Worm (Caenorhabditis elegans): Measurements from ENCODE around the gene F41B4.2.
A peak's percentile ranks its signal among the peaks of the same experiment; 100 is the strongest.

The F41B4.2 gene

ce11 chrX:6808640-6809039 is 26.4 kb downstream of the F41B4.2 start:
- TF ChIP-seq ztf-11 (tag; optimal IDR thresholded peaks at IDR 0.05), result no peak
- no peak for TF ChIP-seq mls-2 (tag; optimal IDR thresholded peaks at IDR 0.05)
- no peak for TF ChIP-seq nhr-28 (tag; optimal IDR thresholded peaks at IDR 0.05)
- TF ChIP-seq unc-62 (GFP tag; optimal IDR thresholded peaks at IDR 0.05), result no peak
- TF ChIP-seq ham-2 (GFP tag; optimal IDR thresholded peaks at IDR 0.05), result peak; percentile 25
- no peak for TF ChIP-seq cnd-1 (tag; optimal IDR thresholded peaks at IDR 0.05)
- no peak for TF ChIP-seq nhr-2 (tag; optimal IDR thresholded peaks at IDR 0.05)

ce11 chrX:6808239-6808638 is 26.8 kb downstream of the F41B4.2 start:
- TF ChIP-seq nhr-237 (tag; optimal IDR thresholded peaks at IDR 0.05) (no peak), unc-120 (tag; optimal IDR thresholded peaks at IDR 0.05; ENCODE audit: poor library complexity, severe bottlenecking) (peak; percentile 26), mep-1 (tag; optimal IDR thresholded peaks at IDR 0.05) (no peak), mab-5 (tag; optimal IDR thresholded peaks at IDR 0.05) (no peak), nhr-2 (tag; optimal IDR thresholded peaks at IDR 0.05) (no peak), tbx-8 (GFP tag; optimal IDR thresholded peaks at IDR 0.05) (no peak), zip-8 (tag; optimal IDR thresholded peaks at IDR 0.05) (no peak), sem-2 (GFP tag; optimal IDR thresholded peaks at IDR 0.05) (no peak), drap-1 (GFP tag; optimal IDR thresholded peaks at IDR 0.05) (no peak), ceh-83 (GFP tag; optimal IDR thresholded peaks at IDR 0.05) (no peak), unc-62 (GFP tag; optimal IDR thresholded peaks at IDR 0.05) (no peak), unc-39 (tag; optimal IDR thresholded peaks at IDR 0.05) (no peak), elt-1 (tag; optimal IDR thresholded peaks at IDR 0.05; ENCODE audit: borderline replicate concordance, insufficient read depth) (no peak), lsy-2 (tag; optimal IDR thresholded peaks at IDR 0.05) (no peak), ztf-11 (tag; optimal IDR thresholded peaks at IDR 0.05) (no peak), ceh-39 (tag; optimal IDR thresholded peaks at IDR 0.05) (no peak), hlh-1 (tag; optimal IDR thresholded peaks at IDR 0.05) (peak; percentile 91)

ce11 chrX:6807137-6807861 is 27.8 kb downstream of the F41B4.2 start:
- TF ChIP-seq nhr-76 (tag; optimal IDR thresholded peaks at IDR 0.05), result no peak
- TF ChIP-seq drap-1 (GFP tag; optimal IDR thresholded peaks at IDR 0.05), result peak; percentile 22
- no peak for TF ChIP-seq mep-1 (tag; optimal IDR thresholded peaks at IDR 0.05)
- TF ChIP-seq cnd-1 (tag; optimal IDR thresholded peaks at IDR 0.05), result peak; percentile 58
- TF ChIP-seq ceh-83 (GFP tag; optimal IDR thresholded peaks at IDR 0.05), result no peak
- no peak for TF ChIP-seq unc-62 (GFP tag; optimal IDR thresholded peaks at IDR 0.05)
- TF ChIP-seq flh-1 (GFP tag; optimal IDR thresholded peaks at IDR 0.05), result no peak
- TF ChIP-seq sptf-1 (tag; optimal IDR thresholded peaks at IDR 0.05), result no peak
- TF ChIP-seq zip-8 (tag; optimal IDR thresholded peaks at IDR 0.05), result no peak
- TF ChIP-seq tbx-8 (GFP tag; optimal IDR thresholded peaks at IDR 0.05), result no peak
- TF ChIP-seq lsy-2 (tag; optimal IDR thresholded peaks at IDR 0.05), result no peak
- no peak for TF ChIP-seq hlh-1 (tag; optimal IDR thresholded peaks at IDR 0.05)
- TF ChIP-seq nhr-12 (tag; optimal IDR thresholded peaks at IDR 0.05), result no peak
- TF ChIP-seq bed-3 (GFP tag; optimal IDR thresholded peaks at IDR 0.05), result no peak
- TF ChIP-seq blmp-1 (tag; optimal IDR thresholded peaks at IDR 0.05), result no peak
- peak; percentile 19 for TF ChIP-seq nhr-2 (tag; optimal IDR thresholded peaks at IDR 0.05)
- peak; percentile 61 for TF ChIP-seq mls-2 (tag; optimal IDR thresholded peaks at IDR 0.05)
- no peak for TF ChIP-seq nhr-237 (tag; optimal IDR thresholded peaks at IDR 0.05)
- TF ChIP-seq ztf-11 (tag; optimal IDR thresholded peaks at IDR 0.05), result no peak

ce11 chrX:6806463-6806862 is 28.6 kb downstream of the F41B4.2 start, which contains the start of gene atg-2:
atg-2 (plus strand) TSS chrX:6806763.
- TF ChIP-seq lsy-2 (tag; optimal IDR thresholded peaks at IDR 0.05) (no peak), bed-3 (GFP tag; optimal IDR thresholded peaks at IDR 0.05) (no peak), nhr-12 (tag; optimal IDR thresholded peaks at IDR 0.05) (no peak), drap-1 (GFP tag; optimal IDR thresholded peaks at IDR 0.05) (peak; percentile 25), ceh-83 (GFP tag; optimal IDR thresholded peaks at IDR 0.05) (no peak), ces-1 (GFP tag; optimal IDR thresholded peaks at IDR 0.05) (no peak), sptf-1 (tag; optimal IDR thresholded peaks at IDR 0.05) (no peak), nhr-237 (tag; optimal IDR thresholded peaks at IDR 0.05) (no peak), hlh-1 (tag; optimal IDR thresholded peaks at IDR 0.05) (peak; percentile 10), unc-120 (tag; optimal IDR thresholded peaks at IDR 0.05; ENCODE audit: poor library complexity, severe bottlenecking) (peak; percentile 8), ztf-11 (tag; optimal IDR thresholded peaks at IDR 0.05) (no peak)

- TF ChIP-seq snpc-4 (tag; optimal IDR thresholded peaks at IDR 0.05) (no peak), tbx-8 (GFP tag; optimal IDR thresholded peaks at IDR 0.05) (no peak), bed-3 (GFP tag; optimal IDR thresholded peaks at IDR 0.05) (no peak)
Observed at ce11 chrX:6805427-6805826, 29.6 kb downstream of the F41B4.2 start.
